Worm (Caenorhabditis elegans) whole organism, late embryonic: Measurements from ENCODE around the gene tsct-1.

ENCODE experiments used
- ama-1 ChIP-seq: fragments of 150-350 bp; optimal IDR thresholded peaks from 2 replicates; lab custom pipeline; 2014
- ceh-34 ChIP-seq: sonication (generic microtip); optimal IDR thresholded peaks from 2 replicates; lab custom pipeline; 2016; ENCODE audit warnings: mild to moderate bottlenecking, missing genetic modification characterization, missing compliant biosample characterization
- ceh-9 ChIP-seq: sonication (generic microtip); optimal IDR thresholded peaks from 2 replicates; lab custom pipeline; 2016; ENCODE audit warnings: mild to moderate bottlenecking, missing genetic modification characterization, inconsistent platforms, missing compliant biosample characterization
- fkh-10 ChIP-seq: fragments of 150-350 bp; optimal IDR thresholded peaks from 2 replicates; lab custom pipeline; 2014; ENCODE audit warnings: missing biosample characterization, missing genetic modification reagents, missing genetic modification characterization
- hlh-30 ChIP-seq: sonication (generic microtip); optimal IDR thresholded peaks from 2 replicates; lab custom pipeline; 2017; ENCODE audit warnings: antibody characterized with exemption, missing genetic modification characterization, missing compliant biosample characterization; ENCODE audit not compliant: insufficient read depth
- hlh-8 ChIP-seq: sonication (generic microtip); optimal IDR thresholded peaks from 2 replicates; lab custom pipeline; 2016; ENCODE audit warnings: missing genotype, missing genetic modification characterization, missing compliant biosample characterization
- lin-11 ChIP-seq: fragments of 200-800 bp; sonication (Bioruptor generic); optimal IDR thresholded peaks from 2 replicates; lab custom pipeline; 2018; ENCODE audit warnings: mild to moderate bottlenecking, missing genetic modification characterization, missing compliant biosample characterization
- nhr-11 ChIP-seq: fragments of 150-350 bp; optimal IDR thresholded peaks from 2 replicates; lab custom pipeline; 2014; ENCODE audit warnings: missing biosample characterization, missing genetic modification characterization
- pax-1 ChIP-seq: fragments of 150-350 bp; optimal IDR thresholded peaks from 2 replicates; lab custom pipeline; 2014; ENCODE audit warnings: missing biosample characterization, missing genetic modification characterization
- pha-4 ChIP-seq: fragments of 150-350 bp; optimal IDR thresholded peaks from 2 replicates; lab custom pipeline; 2018; ENCODE audit warnings: missing biosample characterization, missing genetic modification reagents, missing genetic modification characterization
- pqm-1 ChIP-seq: sonication (generic microtip); optimal IDR thresholded peaks from 2 replicates; lab custom pipeline; 2016; ENCODE audit warnings: missing genetic modification characterization, missing compliant biosample characterization
- syd-9 ChIP-seq: sonication (generic microtip); optimal IDR thresholded peaks from 2 replicates; lab custom pipeline; 2016; ENCODE audit warnings: mild to moderate bottlenecking, missing genetic modification characterization, moderate library complexity, missing compliant biosample characterization
- tbx-2 ChIP-seq: sonication (generic microtip); optimal IDR thresholded peaks from 2 replicates; lab custom pipeline; 2016; ENCODE audit warnings: missing genetic modification characterization, missing compliant biosample characterization
- tbx-7 ChIP-seq: sonication (generic microtip); optimal IDR thresholded peaks from 2 replicates; lab custom pipeline; 2016; ENCODE audit warnings: missing genotype, missing genetic modification characterization, missing compliant biosample characterization

DNA sequence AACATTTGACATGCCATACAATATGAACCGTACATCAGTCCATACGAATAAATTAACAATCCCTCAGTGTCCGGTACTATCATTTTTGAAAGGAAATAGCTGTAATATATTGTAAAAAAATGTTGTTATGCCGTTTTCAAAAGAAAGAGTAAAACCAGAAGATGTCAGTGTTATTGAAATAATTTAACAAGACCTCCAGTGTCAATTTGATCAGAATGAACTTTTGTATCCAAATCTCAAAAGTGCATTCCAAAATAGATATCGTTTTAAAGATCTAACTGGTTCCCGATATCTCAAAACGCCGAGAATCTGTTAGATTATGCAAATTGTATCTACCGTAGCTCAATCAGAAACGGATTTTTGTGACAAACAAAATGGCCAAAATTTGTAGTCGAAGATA is 27.7 kb downstream of the tsct-1 start, which contains the start of gene odr-7:
- TF ChIP-seq hlh-30 (no peak), syd-9 (no peak), lin-11 (tag; lab: Kevin White, UChicago) (no peak), fkh-10 (no peak), pax-1 (tag; lab: Kevin White, UChicago) (no peak), tbx-7 (tag; lab: Kevin White, UChicago) (no peak), pqm-1 (tag; lab: Kevin White, UChicago) (no peak), ceh-34 (no peak), tbx-2 (no peak), hlh-8 (no peak), pha-4 (no peak), ceh-9 (tag; lab: Kevin White, UChicago) (no peak), nhr-11 (tag; lab: Kevin White, UChicago) (no peak), ama-1 (lab: Kevin White, UChicago) (no peak)
